Fruit fly (Drosophila melanogaster) whole organism, embryonic: ENCODE measurements around the gene CG17637.

Experiments
- Ada2b ChIP-seq: fragments of 200-800 bp; sonication (Bioruptor generic); IDR thresholded peaks from 2 replicates; pipeline ENCODE4 v1.3.6; 2022; ENCODE audit warnings: missing biosample characterization, missing genetic modification characterization
- Aef1 ChIP-seq: fragments of 200-800 bp; sonication (Bioruptor generic); IDR thresholded peaks from 3 replicates; pipeline ENCODE4 v1.3.6; 2022; ENCODE audit warnings: missing biosample characterization, missing genetic modification characterization
- Atf-2 ChIP-seq: fragments of 200-800 bp; sonication (Bioruptor generic); optimal IDR thresholded peaks from 2 replicates; lab custom pipeline; 2016; ENCODE audit warnings: missing biosample characterization, missing genetic modification characterization
- Bdp1 ChIP-seq: fragments of 200-800 bp; sonication (Bioruptor generic); optimal IDR thresholded peaks from 3 replicates; lab custom pipeline; 2016; ENCODE audit warnings: missing biosample characterization, missing genetic modification characterization
- CG10274 ChIP-seq: fragments of 200-800 bp; sonication (Bioruptor generic); optimal IDR thresholded peaks from 3 replicates; lab custom pipeline; 2017; ENCODE audit warnings: missing biosample characterization, mild to moderate bottlenecking, missing genetic modification characterization
- CG11723 ChIP-seq: fragments of 200-800 bp; sonication (Bioruptor generic); optimal IDR thresholded peaks from 2 replicates; lab custom pipeline; 2017; ENCODE audit warnings: missing biosample characterization, mild to moderate bottlenecking, missing genetic modification characterization
- CG12659 ChIP-seq: fragments of 200-800 bp; sonication (Bioruptor generic); optimal IDR thresholded peaks from 3 replicates; lab custom pipeline; 2017; ENCODE audit warnings: mild to moderate bottlenecking, missing biosample characterization, missing genetic modification reagents, missing genetic modification characterization
- CG13424 ChIP-seq: fragments of 200-800 bp; sonication (Bioruptor generic); optimal IDR thresholded peaks from 2 replicates; lab custom pipeline; 2019; ENCODE audit warnings: missing biosample characterization, mild to moderate bottlenecking, missing genetic modification characterization, moderate library complexity
- CG14014 ChIP-seq: fragments of 200-800 bp; sonication (Bioruptor generic); IDR thresholded peaks from 2 replicates; pipeline ENCODE4 v1.3.6; 2022; ENCODE audit warnings: missing biosample characterization, missing genetic modification characterization
- CG1603 ChIP-seq: fragments of 200-800 bp; sonication (Bioruptor generic); optimal IDR thresholded peaks from 2 replicates; lab custom pipeline; 2019; ENCODE audit warnings: missing biosample characterization, mild to moderate bottlenecking, missing genetic modification characterization, moderate library complexity
- CG16779 ChIP-seq: fragments of 200-800 bp; sonication (Bioruptor generic); IDR thresholded peaks from 2 replicates; pipeline ENCODE4 v1.3.6; 2022; ENCODE audit warnings: missing biosample characterization, missing genetic modification characterization
- CG16863 ChIP-seq: fragments of 200-800 bp; sonication (Bioruptor generic); optimal IDR thresholded peaks from 3 replicates; lab custom pipeline; 2016; ENCODE audit warnings: missing biosample characterization, missing genetic modification characterization
- CG17568 ChIP-seq: fragments of 200-800 bp; sonication (Bioruptor generic); optimal IDR thresholded peaks from 2 replicates; lab custom pipeline; 2018; ENCODE audit warnings: missing biosample characterization, mild to moderate bottlenecking, missing genetic modification characterization, moderate library complexity
- CG17829 ChIP-seq: fragments of 200-800 bp; optimal IDR thresholded peaks from 2 replicates; lab custom pipeline; 2019; ENCODE audit warnings: missing biosample characterization, mild to moderate bottlenecking, missing genetic modification characterization, moderate library complexity
- CG1792 ChIP-seq: fragments of 200-800 bp; sonication (Bioruptor generic); optimal IDR thresholded peaks from 2 replicates; lab custom pipeline; 2016; ENCODE audit warnings: missing biosample characterization, missing genetic modification characterization
- CG5245 ChIP-seq: fragments of 200-800 bp; sonication (Bioruptor generic); optimal IDR thresholded peaks from 3 replicates; lab custom pipeline; 2016; ENCODE audit warnings: missing biosample characterization, missing genetic modification characterization
- CG8290 ChIP-seq, 3 experiments: fragments of 200-800 bp; sonication (Bioruptor generic); optimal IDR thresholded peaks; 2 replicates each; lab custom pipeline; 2016 to 2019; ENCODE audit warnings: missing biosample characterization in 3 of 3, missing genetic modification characterization in 3 of 3, mild to moderate bottlenecking in 2 of 3, moderate library complexity in 1 of 3
- CG8388 ChIP-seq: fragments of 200-800 bp; sonication (Bioruptor generic); optimal IDR thresholded peaks from 2 replicates; lab custom pipeline; 2019; ENCODE audit warnings: missing biosample characterization, mild to moderate bottlenecking, missing genetic modification characterization, moderate library complexity
- CG9727 ChIP-seq: fragments of 200-800 bp; sonication (Bioruptor generic); optimal IDR thresholded peaks from 3 replicates; lab custom pipeline; 2017; ENCODE audit warnings: missing biosample characterization, mild to moderate bottlenecking, missing genetic modification characterization
- CG9797 ChIP-seq: fragments of 200-800 bp; sonication (Bioruptor generic); optimal IDR thresholded peaks from 3 replicates; lab custom pipeline; 2018; ENCODE audit warnings: missing biosample characterization, mild to moderate bottlenecking, missing genetic modification characterization
- Dad ChIP-seq: fragments of 200-800 bp; sonication (Bioruptor generic); optimal IDR thresholded peaks from 3 replicates; lab custom pipeline; 2016; ENCODE audit warnings: missing biosample characterization, missing genetic modification characterization
- Dbx ChIP-seq: fragments of 200-800 bp; sonication (Bioruptor generic); IDR thresholded peaks from 3 replicates; pipeline ENCODE4 v1.3.6; 2022; ENCODE audit warnings: missing biosample characterization, missing genetic modification characterization
- Ets65A ChIP-seq: fragments of 200-800 bp; sonication (Bioruptor generic); peaks from one replicate; lab custom pipeline; 2016; ENCODE audit warnings: missing biosample characterization, missing genetic modification characterization
- Hey ChIP-seq: fragments of 200-800 bp; sonication (Bioruptor generic); optimal IDR thresholded peaks from 3 replicates; lab custom pipeline; 2018; ENCODE audit warnings: missing biosample characterization, mild to moderate bottlenecking, missing genetic modification characterization
- HmgZ ChIP-seq: fragments of 200-800 bp; sonication (Bioruptor generic); optimal IDR thresholded peaks from 2 replicates; lab custom pipeline; 2018; ENCODE audit warnings: missing biosample characterization, mild to moderate bottlenecking, missing genetic modification characterization
- Hr78 ChIP-seq, 2 experiments: fragments of 200-800 bp in 1 of 2; fragments of >200 bp in 1 of 2; sonication (Bioruptor generic) in 1 of 2; optimal IDR thresholded peaks; 2 replicates each; lab custom pipeline; 2017 to 2019; ENCODE audit warnings: missing biosample characterization in 2 of 2, missing genetic modification characterization in 2 of 2, mild to moderate bottlenecking in 1 of 2, moderate library complexity in 1 of 2
- Med ChIP-seq: fragments of 200-800 bp; sonication (Bioruptor generic); peaks from one replicate; lab custom pipeline; 2016; ENCODE audit warnings: missing biosample characterization, missing genetic modification characterization, mild to moderate bottlenecking, inconsistent platforms, moderate library complexity
- Oaz ChIP-seq: fragments of 200-800 bp; sonication (Bioruptor generic); IDR thresholded peaks from 2 replicates; pipeline ENCODE4 v1.3.6; 2022; ENCODE audit warnings: missing biosample characterization, missing genetic modification characterization
- Pdp1 ChIP-seq, 2 experiments: fragments of 200-800 bp; sonication (Bioruptor generic); optimal IDR thresholded peaks; 3 replicates each; lab custom pipeline; 2016; ENCODE audit warnings: missing biosample characterization in 2 of 2, missing genetic modification characterization in 2 of 2, mild to moderate bottlenecking in 1 of 2, moderate library complexity in 1 of 2
- Stat92E ChIP-seq, 3 experiments: fragments of >200 bp in 2 of 3; fragments of 200-800 bp in 1 of 3; sonication (Bioruptor generic) in 1 of 3; optimal IDR thresholded peaks; 2 replicates each; lab custom pipeline; 2017 to 2019; ENCODE audit warnings: missing biosample characterization in 3 of 3, missing genetic modification characterization in 3 of 3, mild to moderate bottlenecking in 1 of 3, moderate library complexity in 1 of 3
- TFAM ChIP-seq: fragments of 200-800 bp; sonication (Bioruptor generic); optimal IDR thresholded peaks from 2 replicates; lab custom pipeline; 2017; ENCODE audit warnings: missing biosample characterization, missing genetic modification characterization, inconsistent platforms
- ab ChIP-seq: fragments of 200-800 bp; sonication (Bioruptor generic); optimal IDR thresholded peaks from 2 replicates; lab custom pipeline; 2016; ENCODE audit warnings: missing biosample characterization, missing genetic modification characterization
- bbx ChIP-seq: fragments of 200-800 bp; sonication (Bioruptor generic); IDR thresholded peaks from 2 replicates; pipeline ENCODE4 v1.3.6; 2022; ENCODE audit warnings: missing biosample characterization, missing genetic modification characterization; ENCODE audit not compliant: partially characterized antibody
- bigmax ChIP-seq: fragments of 200-800 bp; sonication (Bioruptor generic); optimal IDR thresholded peaks from 2 replicates; lab custom pipeline; 2018; ENCODE audit warnings: missing biosample characterization, mild to moderate bottlenecking, missing genetic modification characterization
- chinmo ChIP-seq: fragments of 200-800 bp; sonication (Bioruptor generic); IDR thresholded peaks from 4 replicates; pipeline ENCODE4 v1.3.6; 2022; ENCODE audit warnings: missing biosample characterization, missing genetic modification characterization; ENCODE audit not compliant: partially characterized antibody
- exex ChIP-seq: fragments of 200-800 bp; sonication (Bioruptor generic); optimal IDR thresholded peaks from 4 replicates; lab custom pipeline; 2018; ENCODE audit warnings: missing biosample characterization, mild to moderate bottlenecking, missing genetic modification characterization, moderate library complexity
- gem ChIP-seq: fragments of 200-800 bp; sonication (Bioruptor generic); optimal IDR thresholded peaks from 2 replicates; lab custom pipeline; 2019; ENCODE audit warnings: missing biosample characterization, mild to moderate bottlenecking, missing genetic modification characterization, moderate library complexity
- grau ChIP-seq: fragments of 200-800 bp; optimal IDR thresholded peaks from 3 replicates; lab custom pipeline; 2019; ENCODE audit warnings: missing biosample characterization, mild to moderate bottlenecking, missing genetic modification characterization, moderate library complexity
- lov ChIP-seq, 2 experiments: fragments of 200-800 bp in 1 of 2; fragments of >200 bp in 1 of 2; sonication (Bioruptor generic) in 1 of 2; IDR thresholded peaks in 1 of 2; optimal IDR thresholded peaks in 1 of 2; 2 replicates in 1 of 2; 3 replicates in 1 of 2; pipeline versions ENCODE4 v1.3.6 to Lab custom; 2017 to 2022; ENCODE audit warnings: missing biosample characterization in 1 of 2, missing genetic modification characterization in 1 of 2
- mirr ChIP-seq: fragments of 200-800 bp; sonication (Bioruptor generic); optimal IDR thresholded peaks from 3 replicates; lab custom pipeline; 2018; ENCODE audit warnings: missing biosample characterization, mild to moderate bottlenecking, missing genetic modification characterization
- onecut ChIP-seq: fragments of 200-800 bp; sonication (Bioruptor generic); IDR thresholded peaks from 2 replicates; pipeline ENCODE4 v1.3.6; 2022; ENCODE audit warnings: missing biosample characterization, missing genetic modification characterization
- sima ChIP-seq: fragments of 200-800 bp; sonication (Bioruptor generic); optimal IDR thresholded peaks from 2 replicates; lab custom pipeline; 2016; ENCODE audit warnings: missing biosample characterization, missing genetic modification characterization
- slp2 ChIP-seq: fragments of 200-800 bp; sonication (Bioruptor generic); optimal IDR thresholded peaks from 2 replicates; lab custom pipeline; 2016; ENCODE audit warnings: missing biosample characterization, missing genetic modification characterization
- tll ChIP-seq, 2 experiments: fragments of 200-800 bp in 1 of 2; fragments of >200 bp in 1 of 2; sonication (Bioruptor generic) in 1 of 2; optimal IDR thresholded peaks; 2 replicates each; lab custom pipeline; 2017 to 2019; ENCODE audit warnings: missing biosample characterization in 2 of 2, missing genetic modification characterization in 2 of 2, mild to moderate bottlenecking in 1 of 2, moderate library complexity in 1 of 2
- wor ChIP-seq: fragments of 200-800 bp; sonication (Bioruptor generic); IDR thresholded peaks from 2 replicates; pipeline ENCODE4 v1.3.6; 2022; ENCODE audit warnings: missing biosample characterization, missing genetic modification characterization

Gene CG17637

DNA sequence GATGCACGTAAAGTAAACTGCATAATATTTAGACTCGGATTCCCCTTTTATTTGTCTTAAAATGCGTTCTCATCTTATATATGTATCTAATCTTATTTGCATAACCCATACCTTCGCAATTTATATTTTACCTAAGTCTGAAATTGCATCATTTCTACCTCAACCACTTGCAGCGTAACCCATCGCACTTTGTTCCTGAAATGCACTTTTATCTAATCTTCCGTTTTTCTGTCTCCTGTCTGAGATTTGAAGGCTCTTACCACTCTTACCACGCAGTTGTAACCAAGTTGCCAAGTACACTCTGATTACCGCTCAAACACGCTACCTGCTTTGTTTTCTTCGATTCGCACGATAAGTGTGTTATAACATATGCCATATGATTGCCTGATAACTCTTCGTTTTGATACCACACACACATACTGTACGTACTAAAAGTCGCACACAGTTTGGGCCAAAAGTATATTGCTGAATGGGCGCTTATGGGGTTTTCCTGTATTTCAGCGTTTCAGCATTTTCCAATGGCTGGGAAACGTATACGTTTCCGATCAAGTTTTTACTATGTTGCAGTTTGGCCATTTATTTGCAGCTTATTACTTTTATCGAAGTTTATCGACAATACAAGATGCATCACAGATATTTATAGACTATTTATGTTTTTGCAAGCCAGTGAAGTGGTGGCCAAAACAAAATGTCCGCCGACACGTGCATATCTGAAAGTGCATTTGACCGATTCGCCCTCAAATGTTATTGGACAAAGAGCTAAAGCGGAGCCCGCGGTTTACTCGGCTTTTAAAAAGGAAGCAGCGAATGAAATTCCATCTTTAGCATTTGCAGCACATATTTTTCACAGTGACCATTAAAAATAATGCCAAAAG lies 35.4 kb downstream of the CG17637 start (continued):
- TF ChIP-seq CG8290 (GFP tag; optimal IDR thresholded peaks at IDR 0.05; lab: Kevin White, UChicago) (no peak), CG8290 (tag; optimal IDR thresholded peaks at IDR 0.05; lab: Kevin White, UChicago) (peak in 1 of 2 experiments; percentile 6), slp2 (GFP tag; lab: Kevin White, UChicago) (no peak), CG5245 (GFP tag; lab: Kevin White, UChicago) (no peak), CG16863 (GFP tag; lab: Kevin White, UChicago) (no peak), TFAM (no peak), gem (tag; lab: Kevin White, UChicago) (no peak), Pdp1 (GFP tag; optimal IDR thresholded peaks at IDR 0.05; lab: Kevin White, UChicago) (peak in 1 of 2 experiments; percentile 82), onecut (GFP tag; lab: Robert Waterston, UW) (no peak), mirr (GFP tag; lab: Kevin White, UChicago) (peak; percentile 89), Oaz (GFP tag; lab: Robert Waterston, UW) (no peak), tll (GFP tag; optimal IDR thresholded peaks at IDR 0.05; lab: Kevin White, UChicago) (no peak), Atf-2 (GFP tag; lab: Kevin White, UChicago) (no peak), Stat92E (GFP tag; optimal IDR thresholded peaks at IDR 0.05; lab: Kevin White, UChicago) (no peak), Hey (tag; lab: Kevin White, UChicago) (peak; percentile 32), CG8388 (GFP tag; lab: Kevin White, UChicago) (peak; percentile 75), CG16779 (GFP tag; lab: Robert Waterston, UW) (no peak), Ada2b (GFP tag; lab: Robert Waterston, UW) (0 out of 2 replicates have a peak, but pooled peaks have one; percentile 4), CG11723 (GFP tag; lab: Kevin White, UChicago) (no peak), HmgZ (peak; percentile 16), chinmo (GFP tag; lab: Robert Waterston, UW) (no peak), CG17568 (no peak), Ets65A (GFP tag; lab: Kevin White, UChicago) (peak; percentile 80), CG10274 (GFP tag; lab: Kevin White, UChicago) (no peak), exex (tag; lab: Kevin White, UChicago) (peak; percentile 71), Med (peak; percentile 74), Dbx (no peak)

DNA sequence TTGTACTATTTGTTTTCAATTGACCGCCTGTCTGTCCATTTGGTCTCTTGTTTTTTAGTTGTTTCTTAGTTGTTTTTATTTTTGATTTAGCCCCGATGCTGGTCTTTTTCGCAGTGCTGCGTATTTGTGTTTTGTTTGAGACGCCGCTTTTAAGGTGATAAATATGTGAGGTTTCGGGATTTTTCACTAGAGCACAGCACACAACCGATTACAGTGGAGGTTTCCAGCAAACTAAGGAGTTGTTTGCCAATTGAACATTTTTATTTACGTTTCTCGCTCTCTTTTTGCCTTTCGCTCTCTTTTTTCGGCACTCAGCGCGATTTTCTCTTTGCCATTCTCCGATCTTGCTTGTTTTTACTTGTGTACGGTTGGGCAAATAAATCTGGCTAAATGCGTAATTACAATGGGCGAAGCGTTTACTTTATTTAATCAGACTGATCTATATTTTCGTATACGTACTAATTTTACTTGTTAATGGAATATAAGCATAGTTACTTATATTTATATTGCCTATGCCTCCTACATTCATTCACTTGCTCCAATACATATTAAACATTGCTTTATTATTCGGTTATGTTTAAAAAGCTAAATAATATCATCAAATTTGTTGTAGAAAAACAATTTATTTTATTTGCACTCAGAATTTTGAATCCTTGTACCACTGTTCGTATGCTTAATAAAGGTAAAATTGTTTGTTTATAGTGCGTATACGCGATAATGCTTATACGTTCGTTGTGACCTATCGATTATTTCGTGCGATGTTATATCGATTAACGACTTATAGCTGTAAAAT lies 36.4 kb downstream of the CG17637 start, which contains the start of gene Rcd2:
Rcd2 (minus strand) TSS at position 236 of the 793 bp plus-strand sequence.
- TF ChIP-seq CG10274 (GFP tag; lab: Kevin White, UChicago) (peak; percentile 17), CG14014 (GFP tag; lab: Robert Waterston, UW) (peak; percentile 81), Dad (no peak), CG9727 (GFP tag; lab: Kevin White, UChicago) (peak; percentile 80), bbx (peak; percentile 96), Hr78 (GFP tag; optimal IDR thresholded peaks at IDR 0.05; lab: Kevin White, UChicago) (peak in 1 of 2 experiments; percentile 99), Bdp1 (GFP tag; lab: Kevin White, UChicago) (peak; percentile 49), ab (no peak), sima (no peak), CG12659 (GFP tag; lab: Kevin White, UChicago) (peak; percentile 95), lov (optimal IDR thresholded peaks at IDR 0.05; lab: Kevin White, UChicago) (no peak), lov (GFP tag; IDR thresholded peaks at IDR 0.05; lab: Robert Waterston, UW) (peak; percentile 47; the same call in 1 of the 3 replicates), bigmax (GFP tag; lab: Kevin White, UChicago) (no peak), CG17829 (tag; lab: Kevin White, UChicago) (peak; percentile 77), CG1792 (GFP tag; lab: Kevin White, UChicago) (peak; percentile 39), grau (tag; lab: Kevin White, UChicago) (peak; percentile 92), Aef1 (GFP tag; lab: Robert Waterston, UW) (peak; percentile 61), CG9797 (GFP tag; lab: Kevin White, UChicago) (no peak), CG13424 (tag; lab: Kevin White, UChicago) (peak; percentile 87), CG1603 (tag; lab: Kevin White, UChicago) (peak; percentile 76), wor (no peak)
